Worm (Caenorhabditis elegans) whole organism, mixed stage, embryonic: ENCODE data around the gene rpl-33.
A peak's percentile ranks its signal among the peaks of the same experiment; 100 is the strongest.

ENCODE experiments used
- M03D4.4 ChIP-seq: sonication (generic microtip); optimal IDR thresholded peaks from 2 replicates; lab custom pipeline; 2017; ENCODE audit warnings: mild to moderate bottlenecking, missing genetic modification characterization, missing compliant biosample characterization
- bed-3 ChIP-seq: fragments of 200-800 bp; sonication (Bioruptor generic); optimal IDR thresholded peaks from 3 replicates; lab custom pipeline; 2018; ENCODE audit warnings: mild to moderate bottlenecking, missing genetic modification characterization, moderate library complexity, missing compliant biosample characterization
- blmp-1 ChIP-seq: fragments of 150-350 bp; optimal IDR thresholded peaks from 2 replicates; lab custom pipeline; 2014; ENCODE audit warnings: missing biosample characterization, missing genetic modification characterization
- ceh-43 ChIP-seq: fragments of 200-800 bp; sonication (Bioruptor generic); optimal IDR thresholded peaks from 2 replicates; lab custom pipeline; 2018; ENCODE audit warnings: mild to moderate bottlenecking, missing genetic modification characterization, moderate library complexity, missing compliant biosample characterization
- ceh-83 ChIP-seq: fragments of 200-800 bp; sonication (Bioruptor generic); optimal IDR thresholded peaks from 2 replicates; lab custom pipeline; 2018; ENCODE audit warnings: mild to moderate bottlenecking, missing genetic modification characterization, missing compliant biosample characterization
- ces-1 ChIP-seq: fragments of 150-350 bp; optimal IDR thresholded peaks from 2 replicates; lab custom pipeline; 2014; ENCODE audit warnings: missing biosample characterization, missing genetic modification reagents, missing genetic modification characterization
- cnd-1 ChIP-seq: fragments of 200-800 bp; sonication (Bioruptor generic); optimal IDR thresholded peaks from 2 replicates; lab custom pipeline; 2018; ENCODE audit warnings: mild to moderate bottlenecking, missing genetic modification characterization, missing compliant biosample characterization
- drap-1 ChIP-seq: fragments of 200-800 bp; sonication (Bioruptor generic); optimal IDR thresholded peaks from 3 replicates; lab custom pipeline; 2018; ENCODE audit warnings: mild to moderate bottlenecking, missing genetic modification characterization, missing compliant biosample characterization
- elt-1 ChIP-seq: sonication (generic microtip); optimal IDR thresholded peaks from 2 replicates; lab custom pipeline; 2017; ENCODE audit warnings: missing genetic modification characterization, mild to moderate bottlenecking, missing compliant biosample characterization, antibody characterized with exemption, moderate library complexity, borderline replicate concordance; ENCODE audit not compliant: insufficient read depth
- flh-1 ChIP-seq: fragments of 200-800 bp; sonication (Bioruptor generic); optimal IDR thresholded peaks from 2 replicates; lab custom pipeline; 2018; ENCODE audit warnings: mild to moderate bottlenecking, missing genetic modification characterization, moderate library complexity, missing compliant biosample characterization
- ham-2 ChIP-seq: fragments of 200-800 bp; sonication (Bioruptor generic); optimal IDR thresholded peaks from 2 replicates; lab custom pipeline; 2018; ENCODE audit warnings: mild to moderate bottlenecking, missing genetic modification characterization, missing compliant biosample characterization
- hlh-1 ChIP-seq: fragments of 150-350 bp; optimal IDR thresholded peaks from 2 replicates; lab custom pipeline; 2014; ENCODE audit warnings: missing biosample characterization, missing genetic modification reagents, missing genetic modification characterization
- lin-13 ChIP-seq: fragments of 150-350 bp; optimal IDR thresholded peaks from 2 replicates; lab custom pipeline; 2014; ENCODE audit warnings: missing biosample characterization, missing genetic modification characterization
- lin-32 ChIP-seq: fragments of 200-800 bp; sonication (Bioruptor generic); optimal IDR thresholded peaks from 2 replicates; lab custom pipeline; 2018; ENCODE audit warnings: mild to moderate bottlenecking, missing genetic modification characterization, missing compliant biosample characterization
- lsy-2 ChIP-seq: fragments of 150-350 bp; optimal IDR thresholded peaks from 2 replicates; lab custom pipeline; 2014; ENCODE audit warnings: missing biosample characterization, missing genetic modification characterization
- mab-5 ChIP-seq: fragments of 150-350 bp; optimal IDR thresholded peaks from 2 replicates; lab custom pipeline; 2014; ENCODE audit warnings: missing biosample characterization, missing genetic modification characterization
- mep-1 ChIP-seq: fragments of 150-350 bp; optimal IDR thresholded peaks from 2 replicates; lab custom pipeline; 2017; ENCODE audit warnings: missing biosample characterization, missing genetic modification reagents, missing genetic modification characterization, inconsistent platforms
- mls-2 ChIP-seq: sonication (generic microtip); optimal IDR thresholded peaks from 2 replicates; lab custom pipeline; 2016; ENCODE audit warnings: mild to moderate bottlenecking, missing genetic modification characterization, moderate library complexity, missing compliant biosample characterization
- nhr-12 ChIP-seq: fragments of 150-350 bp; optimal IDR thresholded peaks from 2 replicates; lab custom pipeline; 2014; ENCODE audit warnings: missing biosample characterization, missing genetic modification characterization
- nhr-237 ChIP-seq: fragments of 150-350 bp; optimal IDR thresholded peaks from 2 replicates; lab custom pipeline; 2014; ENCODE audit warnings: missing biosample characterization, missing genetic modification characterization
- nhr-28 ChIP-seq: fragments of 150-350 bp; optimal IDR thresholded peaks from 2 replicates; lab custom pipeline; 2014; ENCODE audit warnings: missing biosample characterization, missing genetic modification characterization
- nhr-76 ChIP-seq: sonication (generic microtip); optimal IDR thresholded peaks from 2 replicates; lab custom pipeline; 2017; ENCODE audit warnings: missing biosample characterization, missing genetic modification characterization
- pha-4 ChIP-seq: fragments of 150-350 bp; optimal IDR thresholded peaks from 2 replicates; lab custom pipeline; 2018; ENCODE audit warnings: missing biosample characterization, missing genetic modification reagents, missing genetic modification characterization
- sem-2 ChIP-seq: fragments of 200-800 bp; sonication (Bioruptor generic); optimal IDR thresholded peaks from 2 replicates; lab custom pipeline; 2018; ENCODE audit warnings: mild to moderate bottlenecking, missing genetic modification characterization, missing compliant biosample characterization
- snpc-4 ChIP-seq: fragments of 150-350 bp; optimal IDR thresholded peaks from 2 replicates; lab custom pipeline; 2014; ENCODE audit warnings: missing biosample characterization, missing genetic modification characterization
- sptf-1 ChIP-seq: sonication (generic microtip); optimal IDR thresholded peaks from 2 replicates; lab custom pipeline; 2017; ENCODE audit warnings: mild to moderate bottlenecking, missing genetic modification characterization, moderate library complexity, missing compliant biosample characterization
- tbx-8 ChIP-seq: fragments of 200-800 bp; sonication (Bioruptor generic); optimal IDR thresholded peaks from 2 replicates; lab custom pipeline; 2018; ENCODE audit warnings: mild to moderate bottlenecking, missing genetic modification characterization, moderate library complexity, missing compliant biosample characterization
- unc-39 ChIP-seq: fragments of 150-350 bp; optimal IDR thresholded peaks from 2 replicates; lab custom pipeline; 2014; ENCODE audit warnings: missing biosample characterization, missing genetic modification characterization
- zip-8 ChIP-seq: fragments of 150-350 bp; optimal IDR thresholded peaks from 2 replicates; lab custom pipeline; 2014; ENCODE audit warnings: missing biosample characterization, missing genetic modification characterization

Gene rpl-33

DNA sequence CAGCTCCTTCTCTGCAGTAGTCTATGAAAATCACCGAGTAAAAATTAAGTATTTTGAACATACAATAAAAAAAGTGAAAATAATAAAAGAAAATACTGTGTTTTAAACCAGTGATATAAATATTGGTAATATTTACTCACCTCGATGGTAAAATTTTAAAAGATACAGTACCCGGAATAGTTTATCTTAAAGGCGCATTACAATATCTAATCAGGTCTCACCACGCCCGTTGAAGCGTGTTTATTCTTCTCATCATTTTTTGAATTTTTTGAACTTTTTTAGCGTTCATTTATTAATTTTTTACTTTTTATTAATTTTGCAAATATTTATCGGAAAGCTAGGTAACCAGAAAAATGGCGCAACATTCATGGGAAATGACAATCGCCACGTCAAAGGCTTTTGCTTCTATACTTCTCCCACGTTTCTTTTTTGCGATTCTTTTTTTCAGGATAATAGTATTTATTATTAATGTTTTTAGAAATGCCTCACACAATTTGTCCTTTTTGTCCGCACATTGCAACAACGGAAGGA, 16.5 kb downstream of the rpl-33 start, which contains the start of gene F10E7.2:
Gene F10E7.2 (plus strand): TSS at position 481 of the 531 bp plus-strand sequence.
- no peak for TF ChIP-seq bed-3
- no peak for TF ChIP-seq ham-2 (GFP tag; lab: Kevin White, UChicago)
- no peak for TF ChIP-seq lsy-2
- TF ChIP-seq ceh-43 (GFP tag; lab: Kevin White, UChicago) = no peak

DNA sequence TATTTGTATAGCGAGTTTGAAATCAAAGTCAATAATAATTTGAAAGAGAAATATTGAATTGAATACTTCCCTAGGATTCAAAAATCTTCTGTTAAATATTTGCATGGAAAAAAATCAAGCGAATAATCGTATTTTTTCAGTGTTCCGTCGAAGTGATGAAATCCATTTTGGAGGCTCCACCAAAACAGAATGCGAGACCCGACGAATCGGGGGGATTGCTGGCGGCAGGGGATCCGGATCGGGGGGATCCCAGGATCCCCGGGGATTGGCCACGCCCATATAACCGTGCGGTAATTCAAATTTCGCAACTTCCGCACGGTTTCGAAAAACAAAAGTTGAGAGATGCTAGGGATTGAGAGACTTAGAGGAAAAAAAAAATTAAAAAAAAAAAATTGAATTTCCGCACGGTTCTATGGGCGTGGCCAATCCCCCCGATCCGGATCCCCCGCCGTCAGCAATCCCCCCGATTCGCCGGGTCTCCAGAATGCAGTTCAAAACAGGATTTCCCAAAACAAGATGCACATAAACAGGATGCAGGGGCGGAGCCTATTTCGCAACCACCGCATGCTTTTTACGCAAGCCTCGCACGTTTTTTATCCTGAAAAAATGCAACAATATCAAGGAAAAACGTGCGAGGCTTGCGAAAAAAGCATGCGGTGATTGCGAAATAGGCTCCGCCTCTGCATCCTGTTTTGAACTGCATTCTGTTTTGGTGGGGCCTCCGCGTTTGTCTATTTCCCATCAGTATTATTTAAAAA, 17.5 kb downstream of the rpl-33 start, which contains the start of gene F10E7.11:
Gene F10E7.11 (minus strand): TSS at position 232 of the 758 bp plus-strand sequence.
- peak; percentile 16 for TF ChIP-seq cnd-1 (tag; lab: Kevin White, UChicago)
- no peak for TF ChIP-seq ces-1

- no peak for TF ChIP-seq sem-2
- no peak for TF ChIP-seq lin-32 (GFP tag; lab: Kevin White, UChicago)
- no peak for TF ChIP-seq M03D4.4 (tag; lab: Kevin White, UChicago)
- no peak for TF ChIP-seq elt-1 (tag; lab: Kevin White, UChicago)
- TF ChIP-seq ces-1 = no peak
- no peak for TF ChIP-seq lsy-2
- TF ChIP-seq cnd-1 (tag; lab: Kevin White, UChicago) = no peak
- no peak for TF ChIP-seq nhr-28 (tag; lab: Kevin White, UChicago)
Measured at ce11 chrII:7126457-7126856, 21.1 kb downstream of the rpl-33 start, which contains the start of gene F10E7.1. TSS of gene F10E7.1 (plus strand) at chrII:7126757.

DNA sequence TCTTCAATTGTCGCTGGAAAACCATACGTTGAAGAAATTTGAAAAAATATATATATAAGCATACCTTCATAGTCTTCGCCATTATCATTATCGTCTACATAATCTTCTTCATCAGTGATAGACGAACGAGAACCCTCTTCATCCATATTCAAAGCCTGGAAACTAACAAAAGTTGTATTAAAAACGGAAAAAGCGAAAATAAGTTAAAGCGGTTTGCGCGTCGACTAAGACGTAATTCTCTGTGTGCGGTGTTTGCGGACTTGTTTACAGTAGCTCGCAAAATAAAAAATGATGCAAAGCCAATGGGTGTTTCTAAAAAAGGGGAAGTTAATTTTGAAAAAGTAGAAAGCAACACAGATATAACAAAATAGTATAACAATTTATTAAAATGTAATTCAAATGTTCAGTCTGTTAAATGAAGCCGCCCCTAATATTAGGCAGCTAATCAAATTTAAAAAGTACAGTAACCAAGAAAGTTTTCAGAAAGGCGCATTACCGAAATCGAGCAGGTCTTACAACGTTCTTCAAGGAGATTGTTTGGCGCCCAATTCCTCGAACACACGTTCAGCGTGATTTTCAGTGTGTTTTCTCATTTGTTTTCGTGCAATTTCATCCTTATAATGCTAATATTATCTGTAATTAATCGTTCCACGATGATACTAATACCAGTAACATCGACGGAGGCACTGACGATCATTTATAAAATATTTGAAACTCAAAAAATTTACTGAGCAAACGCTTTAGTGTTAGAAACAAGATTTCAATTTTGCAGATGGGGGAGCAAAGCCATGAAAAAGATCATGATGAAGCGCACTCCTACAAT, 26.7 kb downstream of the rpl-33 start, which contains the start of the genes T07F8.4 and gld-3:
Gene T07F8.4 (minus strand): TSS at position 162 of the 823 bp plus-strand sequence.
Gene gld-3 (plus strand): TSS at position 773 of the 823 bp plus-strand sequence.
- TF ChIP-seq mep-1 (tag; lab: Kevin White, UChicago) (peak; percentile 62), sptf-1 (tag; lab: Kevin White, UChicago) (peak; percentile 42), hlh-1 (tag; lab: Kevin White, UChicago) (no peak), lsy-2 (peak; percentile 93), nhr-12 (tag; lab: Kevin White, UChicago) (no peak)

ce11 chrII:7139064-7139463, 33.7 kb downstream of the rpl-33 start:
- no peak for TF ChIP-seq lin-32 (GFP tag; lab: Kevin White, UChicago)
- TF ChIP-seq cnd-1 (tag; lab: Kevin White, UChicago) = no peak
- TF ChIP-seq mab-5 (tag; lab: Kevin White, UChicago) = no peak
- TF ChIP-seq flh-1 = no peak
- no peak for TF ChIP-seq ces-1
- no peak for TF ChIP-seq M03D4.4 (tag; lab: Kevin White, UChicago)
- no peak for TF ChIP-seq mls-2 (tag; lab: Kevin White, UChicago)
- TF ChIP-seq unc-39 (tag; lab: Kevin White, UChicago) = no peak
- TF ChIP-seq tbx-8 (GFP tag; lab: Kevin White, UChicago) = no peak
- TF ChIP-seq mep-1 (tag; lab: Kevin White, UChicago) = no peak
- no peak for TF ChIP-seq drap-1 (GFP tag; lab: Kevin White, UChicago)
- no peak for TF ChIP-seq pha-4 (tag; lab: Kevin White, UChicago)
- TF ChIP-seq, all 35 proteins: peak for 0

- no peak for TF ChIP-seq unc-39 (tag; lab: Kevin White, UChicago)
- no peak for TF ChIP-seq nhr-76 (tag; lab: Kevin White, UChicago)
- TF ChIP-seq nhr-28 (tag; lab: Kevin White, UChicago) = no peak
- no peak for TF ChIP-seq ceh-83 (GFP tag; lab: Kevin White, UChicago)
- no peak for TF ChIP-seq sem-2
- TF ChIP-seq blmp-1 (tag; lab: Kevin White, UChicago) = no peak
- no peak for TF ChIP-seq bed-3
- no peak for TF ChIP-seq cnd-1 (tag; lab: Kevin White, UChicago)
- no peak for TF ChIP-seq elt-1 (tag; lab: Kevin White, UChicago)
- TF ChIP-seq lin-13 = no peak
- no peak for TF ChIP-seq snpc-4 (tag; lab: Kevin White, UChicago)
- TF ChIP-seq nhr-237 = no peak
- no peak for TF ChIP-seq zip-8
Measured at ce11 chrII:7144307-7144706, 38.9 kb downstream of the rpl-33 start, which contains the start of gene npr-31. TSS of gene npr-31 (plus strand) at chrII:7144607.
